Worm (Caenorhabditis elegans): ENCODE results near the gene C10B5.1.

DNA sequence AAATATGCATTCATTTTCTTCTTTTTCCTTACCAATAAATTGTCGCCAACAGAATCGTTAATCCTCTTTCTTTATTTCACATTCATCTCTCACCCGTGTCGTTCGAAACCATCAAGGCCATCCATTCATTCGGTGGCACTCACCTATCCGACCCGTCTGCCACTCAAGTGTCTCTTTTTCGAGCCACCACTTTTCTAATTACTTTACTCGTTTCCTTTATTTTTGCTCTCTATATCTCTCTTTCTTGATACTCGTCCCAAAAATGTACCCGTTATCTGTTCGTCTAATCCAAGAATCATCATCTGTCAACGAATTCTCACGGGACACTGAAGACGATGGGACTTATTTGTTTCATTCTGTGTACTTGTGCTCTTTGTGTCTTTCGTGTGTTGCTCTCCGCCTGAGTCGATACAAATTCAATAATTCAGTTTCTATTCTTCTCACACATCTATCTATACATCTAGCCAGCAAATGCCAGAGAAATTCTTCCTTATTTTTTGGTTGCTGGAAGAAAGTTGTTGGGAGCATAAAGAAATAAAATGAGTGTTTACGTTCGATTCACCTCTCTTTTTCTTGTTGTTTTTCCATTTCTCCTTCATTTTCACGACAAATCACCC is 11.7 kb downstream of the C10B5.1 start:
- no peak for TF ChIP-seq lin-39 (tag; optimal IDR thresholded peaks at IDR 0.05)
- no peak for TF ChIP-seq unc-130 (tag; optimal IDR thresholded peaks at IDR 0.05)
- TF ChIP-seq nhr-28 (tag; optimal IDR thresholded peaks at IDR 0.05), result no peak

Data from whole organism, L1 larva.